Worm (Caenorhabditis elegans): ENCODE results near the gene mfsd-11.

mfsd-11 gene

ce11 chrX:12185847-12186559 is 32.1 kb upstream of the mfsd-11 start:
- TF ChIP-seq nhr-12 (tag; optimal IDR thresholded peaks at IDR 0.05), result no peak
- TF ChIP-seq sma-9 (GFP tag; optimal IDR thresholded peaks at IDR 0.05), result peak; percentile 61
- no peak for TF ChIP-seq sma-9 (tag; optimal IDR thresholded peaks at IDR 0.05)
- no peak for TF ChIP-seq unc-62 (GFP tag; optimal IDR thresholded peaks at IDR 0.05)
- TF ChIP-seq lin-39 (tag; optimal IDR thresholded peaks at IDR 0.05), result no peak
- peak in 1 of 2 experiments; percentile 15 for TF ChIP-seq lsy-2 (tag; optimal IDR thresholded peaks at IDR 0.05)
- TF ChIP-seq lin-11 (tag; optimal IDR thresholded peaks at IDR 0.05), result no peak
- TF ChIP-seq aly-2 (tag; optimal IDR thresholded peaks at IDR 0.05), result no peak
- no peak for TF ChIP-seq unc-55 (GFP tag; optimal IDR thresholded peaks at IDR 0.05)
- no peak for TF ChIP-seq ama-1 (optimal IDR thresholded peaks at IDR 0.05)

- TF ChIP-seq mdl-1 (tag; optimal IDR thresholded peaks at IDR 0.05) (no peak), nhr-129 (tag; optimal IDR thresholded peaks at IDR 0.05) (peak; percentile 1), crh-2 (tag; optimal IDR thresholded peaks at IDR 0.05) (peak; percentile 36), lin-11 (tag; optimal IDR thresholded peaks at IDR 0.05) (no peak), sma-9 (GFP tag; optimal IDR thresholded peaks at IDR 0.05) (peak; percentile 26), sma-9 (tag; optimal IDR thresholded peaks at IDR 0.05) (no peak), F13H6.1 (tag; optimal IDR thresholded peaks at IDR 0.05) (no peak), elt-1 (tag; optimal IDR thresholded peaks at IDR 0.05) (no peak), sem-4 (tag; optimal IDR thresholded peaks at IDR 0.05) (peak; percentile 60), nhr-12 (tag; optimal IDR thresholded peaks at IDR 0.05) (no peak), R02D3.7 (tag; optimal IDR thresholded peaks at IDR 0.05) (no peak), unc-62 (GFP tag; optimal IDR thresholded peaks at IDR 0.05) (no peak), nhr-77 (tag; optimal IDR thresholded peaks at IDR 0.05) (no peak), lsy-2 (tag; optimal IDR thresholded peaks at IDR 0.05) (peak in 1 of 2 experiments; percentile 42), peb-1 (tag; optimal IDR thresholded peaks at IDR 0.05) (no peak), dmd-4 (tag; optimal IDR thresholded peaks at IDR 0.05) (no peak), unc-55 (GFP tag; optimal IDR thresholded peaks at IDR 0.05) (peak; percentile 58), nhr-237 (tag; optimal IDR thresholded peaks at IDR 0.05) (no peak), nhr-21 (tag; optimal IDR thresholded peaks at IDR 0.05) (no peak), egl-27 (tag; optimal IDR thresholded peaks at IDR 0.05) (peak; percentile 19), C34F6.9 (tag; optimal IDR thresholded peaks at IDR 0.05) (peak; percentile 31)
Measured at ce11 chrX:12184393-12184792, 30.5 kb upstream of the mfsd-11 start.

- TF ChIP-seq ZK546.5 (tag; optimal IDR thresholded peaks at IDR 0.05) (no peak), lin-13 (GFP tag; optimal IDR thresholded peaks at IDR 0.05) (no peak), mab-5 (tag; optimal IDR thresholded peaks at IDR 0.05) (no peak), unc-39 (tag; optimal IDR thresholded peaks at IDR 0.05) (no peak), nhr-11 (tag; optimal IDR thresholded peaks at IDR 0.05) (no peak), aly-2 (tag; optimal IDR thresholded peaks at IDR 0.05) (no peak), sem-4 (tag; optimal IDR thresholded peaks at IDR 0.05) (peak; percentile 60), unc-62 (GFP tag; optimal IDR thresholded peaks at IDR 0.05) (peak; percentile 14), blmp-1 (tag; optimal IDR thresholded peaks at IDR 0.05; ENCODE audit: insufficient read depth) (no peak), sma-9 (GFP tag; optimal IDR thresholded peaks at IDR 0.05) (peak; percentile 2), sma-9 (tag; optimal IDR thresholded peaks at IDR 0.05) (no peak), lin-11 (tag; optimal IDR thresholded peaks at IDR 0.05) (no peak), zag-1 (tag; optimal IDR thresholded peaks at IDR 0.05) (peak; percentile 47), fos-1 (tag; optimal IDR thresholded peaks at IDR 0.05) (no peak), peb-1 (tag; optimal IDR thresholded peaks at IDR 0.05) (no peak), nhr-237 (tag; optimal IDR thresholded peaks at IDR 0.05) (no peak), nhr-23 (tag; optimal IDR thresholded peaks at IDR 0.05) (no peak), ztf-4 (tag; optimal IDR thresholded peaks at IDR 0.05) (no peak), ama-1 (optimal IDR thresholded peaks at IDR 0.05) (no peak), lsy-2 (tag; optimal IDR thresholded peaks at IDR 0.05) (no peak), nhr-10 (tag; optimal IDR thresholded peaks at IDR 0.05) (no peak), snpc-4 (tag; optimal IDR thresholded peaks at IDR 0.05) (no peak), ztf-1 (GFP tag; conservative IDR thresholded peaks at IDR 0.05) (no peak), nhr-129 (tag; optimal IDR thresholded peaks at IDR 0.05) (peak; percentile 36), mdl-1 (tag; optimal IDR thresholded peaks at IDR 0.05) (no peak), ceh-82 (tag; optimal IDR thresholded peaks at IDR 0.05) (no peak), mbf-1 (tag; optimal IDR thresholded peaks at IDR 0.05) (no peak), dmd-4 (tag; optimal IDR thresholded peaks at IDR 0.05) (no peak), ztf-11 (tag; optimal IDR thresholded peaks at IDR 0.05) (no peak), F13H6.1 (tag; optimal IDR thresholded peaks at IDR 0.05) (no peak), nhr-77 (tag; optimal IDR thresholded peaks at IDR 0.05) (no peak), C34F6.9 (tag; optimal IDR thresholded peaks at IDR 0.05) (no peak), lin-39 (tag; optimal IDR thresholded peaks at IDR 0.05) (no peak), R02D3.7 (tag; optimal IDR thresholded peaks at IDR 0.05) (no peak), nhr-6 (tag; optimal IDR thresholded peaks at IDR 0.05) (no peak), unc-55 (GFP tag; optimal IDR thresholded peaks at IDR 0.05) (peak; percentile 40)
Measured at ce11 chrX:12182684-12183477, 29.0 kb upstream of the mfsd-11 start.

All from whole organism, L2 larva.